Fruit fly (Drosophila melanogaster) whole organism, wandering third instar larva: ENCODE results near the gene CG15412.

Experiments
- Abd-B ChIP-seq: fragments of >200 bp; optimal IDR thresholded peaks from 2 replicates; lab custom pipeline; 2017; ENCODE audit warnings: missing biosample characterization, missing genetic modification characterization
- CG32264 ChIP-seq: fragments of 200-800 bp; sonication (Bioruptor generic); optimal IDR thresholded peaks from 2 replicates; lab custom pipeline; 2016; ENCODE audit warnings: missing biosample characterization, missing genetic modification characterization
- CG9705 ChIP-seq: fragments of 200-800 bp; sonication (Bioruptor generic); optimal IDR thresholded peaks from 2 replicates; lab custom pipeline; 2018; ENCODE audit warnings: missing biosample characterization, mild to moderate bottlenecking, missing genetic modification characterization
- CrebA ChIP-seq: fragments of 200-800 bp; sonication (Bioruptor generic); optimal IDR thresholded peaks from 2 replicates; lab custom pipeline; 2016; ENCODE audit warnings: missing biosample characterization, mild to moderate bottlenecking, missing genetic modification characterization, borderline replicate concordance
- Dfd ChIP-seq: fragments of >200 bp; optimal IDR thresholded peaks from 2 replicates; lab custom pipeline; 2017; ENCODE audit warnings: missing biosample characterization, missing genetic modification characterization
- Dif ChIP-seq: fragments of 200-275, 200-300 bp; sonication (Bioruptor generic); optimal IDR thresholded peaks from 2 replicates; lab custom pipeline; 2018; ENCODE audit warnings: missing biosample characterization, missing genetic modification characterization; ENCODE audit not compliant: partially characterized antibody
- GATAd ChIP-seq: sonication (Bioruptor generic); optimal IDR thresholded peaks from 2 replicates; lab custom pipeline; 2016; ENCODE audit warnings: missing biosample characterization, missing genetic modification characterization
- HLH106 ChIP-seq: fragments of 200-800 bp; optimal IDR thresholded peaks from 3 replicates; lab custom pipeline; 2019; ENCODE audit warnings: missing biosample characterization, mild to moderate bottlenecking, missing genetic modification characterization, moderate library complexity
- Hnf4 ChIP-seq: fragments of 200-800 bp; sonication (Bioruptor generic); optimal IDR thresholded peaks from 2 replicates; lab custom pipeline; 2016; ENCODE audit warnings: missing biosample characterization, mild to moderate bottlenecking, missing genetic modification characterization
- Hr78 ChIP-seq: fragments of >200 bp; optimal IDR thresholded peaks from 2 replicates; lab custom pipeline; 2017; ENCODE audit warnings: missing biosample characterization, missing genetic modification characterization
- Hr83 ChIP-seq: fragments of 200-300 bp; sonication (Bioruptor generic); optimal IDR thresholded peaks from 2 replicates; lab custom pipeline; 2016; ENCODE audit warnings: missing biosample characterization, mild to moderate bottlenecking, missing genetic modification characterization, moderate library complexity; ENCODE audit not compliant: poor library complexity, severe bottlenecking
- Jra ChIP-seq: sonication (Bioruptor generic); optimal IDR thresholded peaks from 2 replicates; lab custom pipeline; 2016; ENCODE audit warnings: missing biosample characterization, missing genetic modification characterization
- Mio ChIP-seq: sonication (Bioruptor generic); optimal IDR thresholded peaks from 2 replicates; lab custom pipeline; 2016; ENCODE audit warnings: missing biosample characterization, missing genetic modification characterization
- Myc ChIP-seq: fragments of >200 bp; optimal IDR thresholded peaks from 2 replicates; lab custom pipeline; 2017
- N ChIP-seq: fragments of >200 bp; optimal IDR thresholded peaks from 2 replicates; lab custom pipeline; 2018; ENCODE audit warnings: missing biosample characterization, missing external identifiers, missing genetic modification characterization
- OdsH ChIP-seq: fragments of 200-800 bp; sonication (Bioruptor generic); optimal IDR thresholded peaks from 2 replicates; lab custom pipeline; 2016; ENCODE audit warnings: missing biosample characterization, mild to moderate bottlenecking, missing genetic modification characterization
- Rel ChIP-seq, 2 experiments: fragments of 200-800 bp; sonication (Bioruptor generic) in 1 of 2; optimal IDR thresholded peaks; 2 replicates in 1 of 2; 3 replicates in 1 of 2; lab custom pipeline; 2016 to 2019; ENCODE audit warnings: mild to moderate bottlenecking in 2 of 2, missing biosample characterization in 2 of 2, missing genetic modification characterization in 2 of 2, moderate library complexity in 1 of 2
- Sp1 ChIP-seq: fragments of 200-800 bp; sonication (Bioruptor generic); optimal IDR thresholded peaks from 3 replicates; lab custom pipeline; 2019; ENCODE audit warnings: missing biosample characterization, mild to moderate bottlenecking, missing genetic modification characterization, moderate library complexity
- Vsx2 ChIP-seq: fragments of 200-300, 225-300 bp; sonication (Bioruptor generic); optimal IDR thresholded peaks from 2 replicates; lab custom pipeline; 2018; ENCODE audit warnings: missing biosample characterization, missing genetic modification characterization; ENCODE audit not compliant: partially characterized antibody
- br ChIP-seq: fragments of 200-800 bp; sonication (Bioruptor generic); optimal IDR thresholded peaks from 2 replicates; lab custom pipeline; 2016; ENCODE audit warnings: missing biosample characterization, missing genetic modification characterization
- brk ChIP-seq: fragments of 200-800 bp; sonication (Bioruptor generic); optimal IDR thresholded peaks from 2 replicates; lab custom pipeline; 2016; ENCODE audit warnings: missing biosample characterization, mild to moderate bottlenecking, missing genetic modification characterization
- dl ChIP-seq, 2 experiments: fragments of 175-275, 200-275 bp in 1 of 2; fragments of 200-275 bp in 1 of 2; sonication (Bioruptor generic); optimal IDR thresholded peaks; lab custom pipeline; 2018; ENCODE audit warnings: mild to moderate bottlenecking in 2 of 2, missing biosample characterization in 2 of 2, missing genetic modification characterization in 2 of 2, moderate library complexity in 2 of 2; ENCODE audit not compliant: partially characterized antibody in 2 of 2, insufficient read depth in 1 of 2
- dmrt93B ChIP-seq: fragments of 200-800 bp; sonication (Bioruptor generic); optimal IDR thresholded peaks from 2 replicates; lab custom pipeline; 2018; ENCODE audit warnings: missing biosample characterization, mild to moderate bottlenecking, missing genetic modification characterization
- dsf ChIP-seq: sonication (Bioruptor generic); optimal IDR thresholded peaks from 2 replicates; lab custom pipeline; 2016; ENCODE audit warnings: missing biosample characterization, missing genetic modification characterization, borderline replicate concordance
- ey ChIP-seq: fragments of 200-800 bp; sonication (Bioruptor generic); optimal IDR thresholded peaks from 2 replicates; lab custom pipeline; 2016; ENCODE audit warnings: missing biosample characterization, missing genetic modification characterization
- foxo ChIP-seq, 2 experiments: fragments of 200-800 bp; sonication (Bioruptor generic); optimal IDR thresholded peaks; 2 replicates in 1 of 2; 3 replicates in 1 of 2; lab custom pipeline; 2016 to 2017; ENCODE audit warnings: missing biosample characterization in 2 of 2, missing genetic modification characterization in 2 of 2
- fru ChIP-seq: fragments of 200-800 bp; sonication (Bioruptor generic); optimal IDR thresholded peaks from 3 replicates; lab custom pipeline; 2016; ENCODE audit warnings: missing biosample characterization, mild to moderate bottlenecking, missing genetic modification characterization
- h ChIP-seq: fragments of 200-800 bp; sonication (Bioruptor generic); optimal IDR thresholded peaks from 3 replicates; lab custom pipeline; 2016; ENCODE audit warnings: missing biosample characterization, mild to moderate bottlenecking, missing genetic modification characterization
- jim ChIP-seq: fragments of 175-275, 200-325 bp; sonication (Bioruptor generic); optimal IDR thresholded peaks from 2 replicates; lab custom pipeline; 2016; ENCODE audit warnings: missing biosample characterization, mild to moderate bottlenecking, missing genetic modification characterization
- lola ChIP-seq: fragments of >200 bp; optimal IDR thresholded peaks from 2 replicates; lab custom pipeline; 2017; ENCODE audit warnings: missing biosample characterization, missing genetic modification characterization
- pan ChIP-seq: fragments of >200 bp; optimal IDR thresholded peaks from 2 replicates; lab custom pipeline; 2017
- psq ChIP-seq: fragments of 200-800 bp; sonication (Bioruptor generic); optimal IDR thresholded peaks from 3 replicates; lab custom pipeline; 2017; ENCODE audit warnings: missing biosample characterization, mild to moderate bottlenecking, missing genetic modification characterization, moderate library complexity
- rgr ChIP-seq: fragments of 200-800 bp; sonication (Bioruptor generic); optimal IDR thresholded peaks from 3 replicates; lab custom pipeline; 2016; ENCODE audit warnings: missing biosample characterization, mild to moderate bottlenecking, missing genetic modification characterization
- sage ChIP-seq: fragments of 200-800 bp; sonication (Bioruptor generic); optimal IDR thresholded peaks from 2 replicates; lab custom pipeline; 2016; ENCODE audit warnings: missing biosample characterization, mild to moderate bottlenecking, missing genetic modification characterization
- sv ChIP-seq: fragments of 200-800 bp; sonication (Bioruptor generic); optimal IDR thresholded peaks from 3 replicates; lab custom pipeline; 2016; ENCODE audit warnings: missing biosample characterization, missing genetic modification characterization
- tai ChIP-seq: sonication (Bioruptor generic); optimal IDR thresholded peaks from 2 replicates; lab custom pipeline; 2016; ENCODE audit warnings: missing biosample characterization, missing genetic modification characterization
- usp ChIP-seq: fragments of >200 bp; optimal IDR thresholded peaks from 2 replicates; lab custom pipeline; 2017; ENCODE audit warnings: missing biosample characterization, missing genetic modification characterization
- woc ChIP-seq: sonication (Bioruptor generic); optimal IDR thresholded peaks from 2 replicates; lab custom pipeline; 2016; ENCODE audit warnings: missing biosample characterization, mild to moderate bottlenecking, missing genetic modification characterization

The CG15412 gene

DNA sequence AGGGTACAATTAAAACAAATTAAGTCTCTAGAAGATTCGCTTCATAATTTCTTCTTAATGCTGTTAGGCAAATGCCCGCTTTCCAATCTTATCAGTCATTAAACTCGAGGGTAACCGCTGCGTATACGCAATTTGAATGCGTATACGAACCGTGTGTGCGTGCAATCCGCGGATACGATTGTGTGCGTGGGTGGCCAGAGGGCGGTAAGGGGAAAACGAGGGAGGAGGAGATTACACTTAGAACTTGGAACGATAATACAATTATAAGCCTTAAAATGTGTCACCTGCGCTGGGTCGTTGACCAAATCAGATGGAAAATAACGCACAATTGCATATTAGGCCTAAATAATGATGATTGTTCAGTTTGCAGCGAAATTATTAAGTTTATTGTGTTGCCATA, 19.7 kb downstream of the CG15412 start:
- TF ChIP-seq brk (GFP tag; lab: Kevin White, UChicago) (no peak), dmrt93B (GFP tag; lab: Kevin White, UChicago) (no peak), tai (GFP tag; lab: Kevin White, UChicago) (no peak), Hnf4 (no peak), lola (no peak), OdsH (no peak), fru (GFP tag; lab: Kevin White, UChicago) (no peak), CG9705 (GFP tag; lab: Kevin White, UChicago) (no peak), Abd-B (GFP tag; lab: Kevin White, UChicago) (no peak), Dfd (GFP tag; lab: Kevin White, UChicago) (no peak), usp (no peak), ey (GFP tag; lab: Kevin White, UChicago) (no peak), pan (lab: Kevin White, UChicago) (no peak), Sp1 (GFP tag; lab: Kevin White, UChicago) (no peak)

DNA sequence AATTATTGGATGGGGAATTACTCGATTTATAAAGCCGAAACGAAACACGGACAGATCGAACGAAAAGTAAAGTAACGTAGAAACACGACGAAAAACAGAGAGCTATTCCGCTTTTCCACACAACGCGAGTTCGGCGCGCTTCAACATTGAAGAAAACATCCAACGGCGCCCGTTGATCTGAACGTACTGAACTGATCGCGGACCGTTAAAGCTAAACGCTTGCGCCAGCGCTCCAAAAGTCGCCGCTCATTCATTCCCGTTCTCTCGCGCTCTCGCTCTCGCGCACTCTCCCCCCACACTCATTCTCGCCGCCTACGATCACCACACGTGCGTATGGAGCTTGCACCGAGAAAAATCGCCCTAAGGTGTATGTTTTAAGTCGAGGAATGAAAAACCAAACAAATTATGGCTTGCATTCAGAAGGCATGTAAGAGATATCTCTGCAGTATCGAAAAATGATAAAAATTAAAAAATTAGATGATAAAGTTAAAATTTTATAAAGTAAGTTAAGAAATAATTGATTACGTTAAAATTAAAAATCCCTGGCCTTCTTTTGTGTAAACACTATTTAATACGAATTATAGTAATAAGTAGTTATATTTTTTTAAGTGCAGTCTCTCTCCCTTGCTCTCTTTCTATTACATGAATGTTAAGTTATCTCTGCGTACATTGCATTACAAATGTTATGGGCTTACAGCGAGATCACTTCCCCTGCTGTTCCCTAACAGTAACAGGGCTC, 20.7 kb downstream of the CG15412 start, which contains the start of gene E23:
Gene E23 (minus strand): TSS at position 188 of the 739 bp plus-strand sequence.
- TF ChIP-seq fru (GFP tag; lab: Kevin White, UChicago) (peak; percentile 97), brk (GFP tag; lab: Kevin White, UChicago) (peak; percentile 85), sv (GFP tag; lab: Kevin White, UChicago) (peak; percentile 98), OdsH (peak; percentile 97), foxo (GFP tag; optimal IDR thresholded peaks at IDR 0.05; lab: Kevin White, UChicago) (peak; percentile 65 to 97), Hr83 (no peak), dl (GFP tag; optimal IDR thresholded peaks at IDR 0.05; lab: Kevin White, UChicago; ENCODE audit: insufficient read depth in 1 of 2, partially characterized antibody in 2 of 2) (peak; percentile 96), woc (GFP tag; lab: Kevin White, UChicago) (peak; percentile 81), CrebA (no peak), ey (GFP tag; lab: Kevin White, UChicago) (peak; percentile 92), Dfd (GFP tag; lab: Kevin White, UChicago) (no peak), Sp1 (GFP tag; lab: Kevin White, UChicago) (peak; percentile 98), Hr78 (no peak), Abd-B (GFP tag; lab: Kevin White, UChicago) (no peak), psq (GFP tag; lab: Kevin White, UChicago) (peak; percentile 94), pan (lab: Kevin White, UChicago) (no peak), Jra (GFP tag; lab: Kevin White, UChicago) (peak; percentile 48), dsf (GFP tag; lab: Kevin White, UChicago) (peak; percentile 49), Rel (GFP tag; optimal IDR thresholded peaks at IDR 0.05; lab: Kevin White, UChicago) (peak; percentile 85), Rel (tag; optimal IDR thresholded peaks at IDR 0.05; lab: Kevin White, UChicago) (peak; percentile 91), rgr (GFP tag; lab: Kevin White, UChicago) (peak; percentile 96), jim (GFP tag; lab: Kevin White, UChicago) (peak; percentile 55), Mio (GFP tag; lab: Kevin White, UChicago) (peak; percentile 64), Myc (lab: Kevin White, UChicago) (no peak), sage (GFP tag; lab: Kevin White, UChicago) (peak; percentile 90), Hnf4 (peak; percentile 85), CG9705 (GFP tag; lab: Kevin White, UChicago) (peak; percentile 81), usp (no peak), N (GFP tag; lab: Kevin White, UChicago) (no peak), br (GFP tag; lab: Kevin White, UChicago) (peak; percentile 93), Dif (GFP tag; lab: Kevin White, UChicago) (peak; percentile 98), HLH106 (tag; lab: Kevin White, UChicago) (peak; percentile 96), h (peak; percentile 96), GATAd (GFP tag; lab: Kevin White, UChicago) (peak; percentile 8), lola (no peak), Vsx2 (GFP tag; lab: Kevin White, UChicago) (peak; percentile 80), tai (GFP tag; lab: Kevin White, UChicago) (peak; percentile 52), dmrt93B (GFP tag; lab: Kevin White, UChicago) (peak; percentile 92), CG32264 (GFP tag; lab: Kevin White, UChicago) (peak; percentile 77)
